Fruit fly (Drosophila melanogaster): Measurements from ENCODE around the gene Bhmt.

Bhmt gene

DNA sequence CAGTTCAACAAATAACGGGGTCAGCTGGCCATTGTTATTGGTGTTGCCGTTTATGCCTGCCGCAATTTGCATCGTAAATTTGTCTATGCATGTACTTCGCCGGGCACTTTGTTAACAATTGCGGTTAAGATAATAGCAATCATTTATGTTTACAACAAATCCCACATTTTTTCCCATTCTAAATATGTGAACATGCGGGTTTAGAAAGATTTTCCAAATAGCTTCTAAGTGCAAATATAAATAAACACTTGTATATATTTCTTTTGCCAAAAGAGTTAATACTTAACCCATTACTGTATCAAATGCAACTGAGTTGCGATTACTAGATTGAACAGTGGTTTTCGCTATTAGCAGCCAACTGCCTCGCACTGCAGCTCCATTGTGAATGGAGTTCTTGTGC lies 23.9 kb upstream of the Bhmt start:
- no peak for TF ChIP-seq Eip93F (GFP tag; optimal IDR thresholded peaks at IDR 0.05)
- no peak for TF ChIP-seq Met (GFP tag; optimal IDR thresholded peaks at IDR 0.05)
- TF ChIP-seq fkh (GFP tag; optimal IDR thresholded peaks at IDR 0.05), result no peak
- no peak for TF ChIP-seq CG9139 (GFP tag; optimal IDR thresholded peaks at IDR 0.05)
- no peak for TF ChIP-seq vri (GFP tag; optimal IDR thresholded peaks at IDR 0.05)
- no peak for TF ChIP-seq Hr38 (GFP tag; optimal IDR thresholded peaks at IDR 0.05)
- peak; percentile 61 for TF ChIP-seq CG15336 (GFP tag; IDR thresholded peaks at IDR 0.05)
- peak; percentile 24 for TF ChIP-seq Hr4 (GFP tag; optimal IDR thresholded peaks at IDR 0.05)
- no peak for TF ChIP-seq CG6808 (GFP tag; optimal IDR thresholded peaks at IDR 0.05)
- TF ChIP-seq CG11294 (GFP tag; IDR thresholded peaks at IDR 0.05), result peak; percentile 34; the same call in 1 of the 2 replicates
- TF ChIP-seq eg (GFP tag; IDR thresholded peaks at IDR 0.05), result peak; percentile 72
- no peak for TF ChIP-seq Sox15 (GFP tag; optimal IDR thresholded peaks at IDR 0.05)
- TF ChIP-seq CG8119 (GFP tag; IDR thresholded peaks at IDR 0.05), result peak; percentile 42; the same call in 2 of the 3 replicates
- TF ChIP-seq pdm3 (GFP tag; optimal IDR thresholded peaks at IDR 0.05), result peak; percentile 11
- TF ChIP-seq CG11762 (GFP tag; optimal IDR thresholded peaks at IDR 0.05; ENCODE audit: insufficient read depth), result no peak
- TF ChIP-seq CG6276 (GFP tag; optimal IDR thresholded peaks at IDR 0.05), result peak; percentile 37
- TF ChIP-seq Gug (GFP tag; IDR thresholded peaks at IDR 0.05), result no peak
- TF ChIP-seq CG10631 (GFP tag; optimal IDR thresholded peaks at IDR 0.05), result no peak
- peak; percentile 45 for TF ChIP-seq Eip78C (GFP tag)
- peak; percentile 42 for TF ChIP-seq CG32006 (GFP tag; optimal IDR thresholded peaks at IDR 0.05)
- TF ChIP-seq salr (GFP tag; optimal IDR thresholded peaks at IDR 0.05), result no peak

DNA sequence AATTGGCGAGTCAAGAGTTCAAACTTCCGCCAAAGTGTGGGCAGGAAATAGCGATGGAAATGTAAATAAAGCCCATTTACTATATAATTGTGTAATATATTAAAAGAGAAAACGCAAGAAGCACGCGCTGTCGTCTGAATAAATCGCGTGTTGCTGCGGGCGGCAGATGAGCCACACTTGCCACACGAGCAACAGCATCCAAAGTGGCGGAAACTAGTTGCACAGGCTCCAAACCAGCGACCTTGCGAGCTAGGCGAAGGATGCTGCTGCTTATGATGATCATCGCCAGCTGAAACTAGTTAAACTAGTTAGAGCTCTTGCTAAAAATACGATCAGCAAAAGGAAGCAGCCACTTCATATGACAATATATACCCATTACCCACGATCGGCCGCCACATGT lies 22.3 kb upstream of the Bhmt start:
- no peak for TF ChIP-seq Sox102F (GFP tag; optimal IDR thresholded peaks at IDR 0.05)
- no peak for TF ChIP-seq Eip78C (GFP tag)
- no peak for TF ChIP-seq achi (GFP tag; optimal IDR thresholded peaks at IDR 0.05)
- TF ChIP-seq ss (GFP tag; optimal IDR thresholded peaks at IDR 0.05), result peak in 1 of 2 experiments; percentile 81
- no peak for TF ChIP-seq Blimp-1 (GFP tag; optimal IDR thresholded peaks at IDR 0.05)

DNA sequence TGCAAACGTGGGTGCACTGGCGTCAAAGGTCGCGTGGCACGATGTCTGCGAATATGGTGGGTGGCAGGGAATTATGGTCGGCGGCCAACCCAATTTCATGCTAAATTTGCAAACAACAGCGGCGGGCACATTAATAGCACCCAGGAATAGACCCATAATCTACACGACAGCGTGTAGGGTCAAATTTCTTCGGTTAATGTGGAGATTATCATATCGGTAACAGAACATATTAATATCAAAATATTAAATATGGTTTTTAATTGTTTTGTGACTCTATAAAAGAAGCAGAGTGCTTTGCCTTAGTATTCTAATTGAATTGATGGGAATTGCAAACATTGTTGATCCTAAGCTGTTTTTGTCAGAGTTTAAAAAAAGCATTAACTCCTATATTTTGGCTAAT lies 21.8 kb upstream of the Bhmt start:
- TF ChIP-seq acj6 (GFP tag; optimal IDR thresholded peaks at IDR 0.05), result no peak
- no peak for TF ChIP-seq pdm3 (GFP tag; optimal IDR thresholded peaks at IDR 0.05)
- TF ChIP-seq CG34406 (GFP tag; optimal IDR thresholded peaks at IDR 0.05), result no peak
- TF ChIP-seq CG10669 (GFP tag; optimal IDR thresholded peaks at IDR 0.05), result no peak
- no peak for TF ChIP-seq CG6163 (GFP tag; IDR thresholded peaks at IDR 0.05)
- TF ChIP-seq ss (GFP tag; optimal IDR thresholded peaks at IDR 0.05), result no peak
- no peak for TF ChIP-seq Eip93F (GFP tag; optimal IDR thresholded peaks at IDR 0.05)
- no peak for TF ChIP-seq lz (GFP tag; optimal IDR thresholded peaks at IDR 0.05)
- no peak for TF ChIP-seq dac (GFP tag; optimal IDR thresholded peaks at IDR 0.05)
- no peak for TF ChIP-seq cyc (GFP tag; optimal IDR thresholded peaks at IDR 0.05)
- peak; percentile 1 for TF ChIP-seq CG10631 (GFP tag; optimal IDR thresholded peaks at IDR 0.05)
- peak; percentile 30; the same call in 1 of the 2 replicates for TF ChIP-seq CG15336 (GFP tag; IDR thresholded peaks at IDR 0.05)
- TF ChIP-seq dsx (GFP tag; optimal IDR thresholded peaks at IDR 0.05; ENCODE audit: poor library complexity, severe bottlenecking), result no peak
- no peak for TF ChIP-seq Sox14 (GFP tag; optimal IDR thresholded peaks at IDR 0.05)
- no peak for TF ChIP-seq CG3919 (GFP tag; optimal IDR thresholded peaks at IDR 0.05)
- no peak for TF ChIP-seq CG9139 (GFP tag; optimal IDR thresholded peaks at IDR 0.05)
- no peak for TF ChIP-seq OdsH (GFP tag; optimal IDR thresholded peaks at IDR 0.05)
- no peak for TF ChIP-seq CG6808 (GFP tag; optimal IDR thresholded peaks at IDR 0.05)
- TF ChIP-seq CG6792 (GFP tag; optimal IDR thresholded peaks at IDR 0.05), result no peak
- no peak for TF ChIP-seq esn (GFP tag; optimal IDR thresholded peaks at IDR 0.05)
- no peak for TF ChIP-seq CG7368 (GFP tag; optimal IDR thresholded peaks at IDR 0.05)
- no peak for TF ChIP-seq CG4318 (GFP tag; optimal IDR thresholded peaks at IDR 0.05)
- TF ChIP-seq Ets96B (tag; optimal IDR thresholded peaks at IDR 0.05), result no peak
- TF ChIP-seq topi (GFP tag; optimal IDR thresholded peaks at IDR 0.05), result no peak
- TF ChIP-seq CG8632 (GFP tag; optimal IDR thresholded peaks at IDR 0.05), result no peak
- TF ChIP-seq Eip75B (GFP tag; optimal IDR thresholded peaks at IDR 0.05), result no peak
- TF ChIP-seq Smox (GFP tag; optimal IDR thresholded peaks at IDR 0.05), result no peak
- TF ChIP-seq net (GFP tag; optimal IDR thresholded peaks at IDR 0.05), result no peak
- TF ChIP-seq CG32006 (GFP tag; optimal IDR thresholded peaks at IDR 0.05), result peak; percentile 11
- no peak for TF ChIP-seq CG6276 (GFP tag; optimal IDR thresholded peaks at IDR 0.05)
- TF ChIP-seq vri (GFP tag; optimal IDR thresholded peaks at IDR 0.05), result no peak
- no peak for TF ChIP-seq Blimp-1 (GFP tag; optimal IDR thresholded peaks at IDR 0.05)
- no peak for TF ChIP-seq salr (GFP tag; optimal IDR thresholded peaks at IDR 0.05)
- no peak for TF ChIP-seq CG1621 (tag; optimal IDR thresholded peaks at IDR 0.05)
- TF ChIP-seq CG3032 (tag; optimal IDR thresholded peaks at IDR 0.05), result no peak
